Worm (Caenorhabditis elegans) whole organism, mixed stage, embryonic: ENCODE results near the gene Y45F3A.9.

ENCODE experiments used
- M03D4.4 ChIP-seq: sonication (generic microtip); optimal IDR thresholded peaks from 2 replicates; lab custom pipeline; 2017; ENCODE audit warnings: mild to moderate bottlenecking, missing genetic modification characterization, missing compliant biosample characterization
- bed-3 ChIP-seq: fragments of 200-800 bp; sonication (Bioruptor generic); optimal IDR thresholded peaks from 3 replicates; lab custom pipeline; 2018; ENCODE audit warnings: mild to moderate bottlenecking, missing genetic modification characterization, moderate library complexity, missing compliant biosample characterization
- blmp-1 ChIP-seq: fragments of 150-350 bp; optimal IDR thresholded peaks from 2 replicates; lab custom pipeline; 2014; ENCODE audit warnings: missing biosample characterization, missing genetic modification characterization
- ceh-39 ChIP-seq: fragments of 150-350 bp; optimal IDR thresholded peaks from 2 replicates; lab custom pipeline; 2014; ENCODE audit warnings: missing biosample characterization, missing genetic modification characterization
- ceh-43 ChIP-seq: fragments of 200-800 bp; sonication (Bioruptor generic); optimal IDR thresholded peaks from 2 replicates; lab custom pipeline; 2018; ENCODE audit warnings: mild to moderate bottlenecking, missing genetic modification characterization, moderate library complexity, missing compliant biosample characterization
- ceh-83 ChIP-seq: fragments of 200-800 bp; sonication (Bioruptor generic); optimal IDR thresholded peaks from 2 replicates; lab custom pipeline; 2018; ENCODE audit warnings: mild to moderate bottlenecking, missing genetic modification characterization, missing compliant biosample characterization
- ces-1 ChIP-seq: fragments of 150-350 bp; optimal IDR thresholded peaks from 2 replicates; lab custom pipeline; 2014; ENCODE audit warnings: missing biosample characterization, missing genetic modification reagents, missing genetic modification characterization
- cnd-1 ChIP-seq: fragments of 200-800 bp; sonication (Bioruptor generic); optimal IDR thresholded peaks from 2 replicates; lab custom pipeline; 2018; ENCODE audit warnings: mild to moderate bottlenecking, missing genetic modification characterization, missing compliant biosample characterization
- drap-1 ChIP-seq: fragments of 200-800 bp; sonication (Bioruptor generic); optimal IDR thresholded peaks from 3 replicates; lab custom pipeline; 2018; ENCODE audit warnings: mild to moderate bottlenecking, missing genetic modification characterization, missing compliant biosample characterization
- elt-1 ChIP-seq: sonication (generic microtip); optimal IDR thresholded peaks from 2 replicates; lab custom pipeline; 2017; ENCODE audit warnings: missing genetic modification characterization, mild to moderate bottlenecking, missing compliant biosample characterization, antibody characterized with exemption, moderate library complexity, borderline replicate concordance; ENCODE audit not compliant: insufficient read depth
- elt-3 ChIP-seq: fragments of 150-350 bp; optimal IDR thresholded peaks from 2 replicates; lab custom pipeline; 2014; ENCODE audit warnings: missing biosample characterization, missing genetic modification characterization
- flh-1 ChIP-seq: fragments of 200-800 bp; sonication (Bioruptor generic); optimal IDR thresholded peaks from 2 replicates; lab custom pipeline; 2018; ENCODE audit warnings: mild to moderate bottlenecking, missing genetic modification characterization, moderate library complexity, missing compliant biosample characterization
- ham-2 ChIP-seq: fragments of 200-800 bp; sonication (Bioruptor generic); optimal IDR thresholded peaks from 2 replicates; lab custom pipeline; 2018; ENCODE audit warnings: mild to moderate bottlenecking, missing genetic modification characterization, missing compliant biosample characterization
- hlh-1 ChIP-seq: fragments of 150-350 bp; optimal IDR thresholded peaks from 2 replicates; lab custom pipeline; 2014; ENCODE audit warnings: missing biosample characterization, missing genetic modification reagents, missing genetic modification characterization
- lin-13 ChIP-seq: fragments of 150-350 bp; optimal IDR thresholded peaks from 2 replicates; lab custom pipeline; 2014; ENCODE audit warnings: missing biosample characterization, missing genetic modification characterization
- lin-32 ChIP-seq: fragments of 200-800 bp; sonication (Bioruptor generic); optimal IDR thresholded peaks from 2 replicates; lab custom pipeline; 2018; ENCODE audit warnings: mild to moderate bottlenecking, missing genetic modification characterization, missing compliant biosample characterization
- lsy-2 ChIP-seq: fragments of 150-350 bp; optimal IDR thresholded peaks from 2 replicates; lab custom pipeline; 2014; ENCODE audit warnings: missing biosample characterization, missing genetic modification characterization
- mab-5 ChIP-seq: fragments of 150-350 bp; optimal IDR thresholded peaks from 2 replicates; lab custom pipeline; 2014; ENCODE audit warnings: missing biosample characterization, missing genetic modification characterization
- mep-1 ChIP-seq: fragments of 150-350 bp; optimal IDR thresholded peaks from 2 replicates; lab custom pipeline; 2017; ENCODE audit warnings: missing biosample characterization, missing genetic modification reagents, missing genetic modification characterization, inconsistent platforms
- mls-2 ChIP-seq: sonication (generic microtip); optimal IDR thresholded peaks from 2 replicates; lab custom pipeline; 2016; ENCODE audit warnings: mild to moderate bottlenecking, missing genetic modification characterization, moderate library complexity, missing compliant biosample characterization
- nhr-12 ChIP-seq: fragments of 150-350 bp; optimal IDR thresholded peaks from 2 replicates; lab custom pipeline; 2014; ENCODE audit warnings: missing biosample characterization, missing genetic modification characterization
- nhr-2 ChIP-seq: fragments of 150-350 bp; optimal IDR thresholded peaks from 2 replicates; lab custom pipeline; 2014; ENCODE audit warnings: missing biosample characterization, missing genetic modification characterization
- nhr-237 ChIP-seq: fragments of 150-350 bp; optimal IDR thresholded peaks from 2 replicates; lab custom pipeline; 2014; ENCODE audit warnings: missing biosample characterization, missing genetic modification characterization
- nhr-28 ChIP-seq: fragments of 150-350 bp; optimal IDR thresholded peaks from 2 replicates; lab custom pipeline; 2014; ENCODE audit warnings: missing biosample characterization, missing genetic modification characterization
- nhr-76 ChIP-seq: sonication (generic microtip); optimal IDR thresholded peaks from 2 replicates; lab custom pipeline; 2017; ENCODE audit warnings: missing biosample characterization, missing genetic modification characterization
- pha-4 ChIP-seq: fragments of 150-350 bp; optimal IDR thresholded peaks from 2 replicates; lab custom pipeline; 2018; ENCODE audit warnings: missing biosample characterization, missing genetic modification reagents, missing genetic modification characterization
- sem-2 ChIP-seq: fragments of 200-800 bp; sonication (Bioruptor generic); optimal IDR thresholded peaks from 2 replicates; lab custom pipeline; 2018; ENCODE audit warnings: mild to moderate bottlenecking, missing genetic modification characterization, missing compliant biosample characterization
- snpc-4 ChIP-seq: fragments of 150-350 bp; optimal IDR thresholded peaks from 2 replicates; lab custom pipeline; 2014; ENCODE audit warnings: missing biosample characterization, missing genetic modification characterization
- sptf-1 ChIP-seq: sonication (generic microtip); optimal IDR thresholded peaks from 2 replicates; lab custom pipeline; 2017; ENCODE audit warnings: mild to moderate bottlenecking, missing genetic modification characterization, moderate library complexity, missing compliant biosample characterization
- tbx-8 ChIP-seq: fragments of 200-800 bp; sonication (Bioruptor generic); optimal IDR thresholded peaks from 2 replicates; lab custom pipeline; 2018; ENCODE audit warnings: mild to moderate bottlenecking, missing genetic modification characterization, moderate library complexity, missing compliant biosample characterization
- unc-120 ChIP-seq: sonication (generic microtip); optimal IDR thresholded peaks from 2 replicates; lab custom pipeline; 2017; ENCODE audit warnings: missing genetic modification characterization, missing compliant biosample characterization; ENCODE audit not compliant: poor library complexity, severe bottlenecking
- unc-39 ChIP-seq: fragments of 150-350 bp; optimal IDR thresholded peaks from 2 replicates; lab custom pipeline; 2014; ENCODE audit warnings: missing biosample characterization, missing genetic modification characterization
- unc-62 ChIP-seq: fragments of 150-350 bp; optimal IDR thresholded peaks from 2 replicates; lab custom pipeline; 2014; ENCODE audit warnings: missing biosample characterization, missing genetic modification reagents, missing genetic modification characterization
- zip-8 ChIP-seq: fragments of 150-350 bp; optimal IDR thresholded peaks from 2 replicates; lab custom pipeline; 2014; ENCODE audit warnings: missing biosample characterization, missing genetic modification characterization
- ztf-11 ChIP-seq: fragments of 150-350 bp; optimal IDR thresholded peaks from 2 replicates; lab custom pipeline; 2014; ENCODE audit warnings: missing biosample characterization, missing genetic modification characterization

Y45F3A.9 gene

DNA sequence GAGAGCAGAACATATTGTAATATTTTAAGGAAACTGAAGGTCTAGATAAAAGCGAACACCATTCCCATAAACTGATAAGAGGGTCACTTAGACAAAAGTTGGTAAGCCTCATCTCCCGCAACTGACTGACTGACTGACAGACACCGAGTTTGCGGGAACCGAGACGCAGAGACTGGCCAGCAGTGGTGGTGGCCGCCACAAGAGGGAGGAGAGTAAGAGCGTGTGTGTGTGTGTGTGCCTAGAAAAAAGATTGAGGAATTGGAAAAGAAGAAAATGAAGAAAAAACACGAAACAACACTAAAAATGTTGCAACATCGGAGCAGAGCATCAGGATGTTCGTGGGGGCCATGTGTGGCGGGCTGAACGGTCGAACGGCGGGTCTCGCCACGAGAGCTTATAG lies 39.6 kb upstream of the Y45F3A.9 start:
- no peak for TF ChIP-seq sptf-1
- TF ChIP-seq nhr-28 (tag; lab: Kevin White, UChicago): no peak
- TF ChIP-seq elt-3 (tag; lab: Kevin White, UChicago): no peak
- no peak for TF ChIP-seq mls-2
- TF ChIP-seq elt-1: no peak
- TF ChIP-seq, all 35 proteins: peak for 0

DNA sequence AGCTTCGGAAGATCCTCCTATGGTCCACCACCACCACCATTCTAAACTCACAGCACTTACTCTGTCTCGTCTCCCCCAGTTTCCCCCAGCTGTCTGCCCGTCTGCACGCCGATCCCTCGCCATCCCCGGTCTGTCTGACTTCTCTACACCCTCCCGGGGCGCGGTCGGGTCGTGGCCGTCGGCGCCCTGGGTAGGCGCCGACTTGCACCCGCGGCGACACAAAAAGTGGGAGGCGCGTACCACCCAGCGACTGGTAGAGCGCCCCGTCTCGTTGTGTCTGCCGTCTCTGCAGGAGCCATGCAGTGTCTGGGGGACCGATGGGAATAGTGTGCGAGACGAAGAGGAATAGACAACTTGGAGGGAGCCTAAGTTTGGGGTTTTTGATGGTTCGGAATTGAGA lies 39.1 kb upstream of the Y45F3A.9 start:
- TF ChIP-seq blmp-1 (tag; lab: Kevin White, UChicago): no peak
- peak; percentile 22 for TF ChIP-seq lin-13 (tag; lab: Kevin White, UChicago)
- TF ChIP-seq unc-39 (tag; lab: Kevin White, UChicago): no peak
- no peak for TF ChIP-seq elt-1
- TF ChIP-seq lsy-2 (tag; lab: Kevin White, UChicago): peak; percentile 55
- peak; percentile 16 for TF ChIP-seq unc-62
- peak; percentile 68 for TF ChIP-seq mep-1
- no peak for TF ChIP-seq nhr-76 (tag; lab: Kevin White, UChicago)
- TF ChIP-seq ceh-83 (GFP tag; lab: Kevin White, UChicago): no peak
- TF ChIP-seq zip-8 (tag; lab: Kevin White, UChicago): no peak
- TF ChIP-seq ztf-11 (tag; lab: Kevin White, UChicago): no peak
- no peak for TF ChIP-seq sem-2 (GFP tag; lab: Kevin White, UChicago)
- no peak for TF ChIP-seq ham-2 (GFP tag; lab: Kevin White, UChicago)
- TF ChIP-seq nhr-2 (tag; lab: Kevin White, UChicago): peak; percentile 77
- TF ChIP-seq nhr-12 (tag; lab: Kevin White, UChicago): no peak
- no peak for TF ChIP-seq nhr-28 (tag; lab: Kevin White, UChicago)
- TF ChIP-seq ceh-39: no peak
- TF ChIP-seq snpc-4 (tag; lab: Kevin White, UChicago): no peak
- TF ChIP-seq sptf-1: peak; percentile 77
- TF ChIP-seq drap-1 (GFP tag; lab: Kevin White, UChicago): peak; percentile 52
- TF ChIP-seq ceh-43 (GFP tag; lab: Kevin White, UChicago): no peak
- TF ChIP-seq ces-1 (GFP tag; lab: Kevin White, UChicago): peak; percentile 69
- TF ChIP-seq unc-120: peak; percentile 35
- no peak for TF ChIP-seq mls-2
- TF ChIP-seq M03D4.4 (tag; lab: Kevin White, UChicago): peak; percentile 33
- no peak for TF ChIP-seq cnd-1
- no peak for TF ChIP-seq elt-3 (tag; lab: Kevin White, UChicago)
- TF ChIP-seq hlh-1 (tag; lab: Kevin White, UChicago): peak; percentile 38
- peak; percentile 50 for TF ChIP-seq flh-1 (GFP tag; lab: Kevin White, UChicago)
- TF ChIP-seq mab-5: no peak
- no peak for TF ChIP-seq lin-32 (GFP tag; lab: Kevin White, UChicago)
- TF ChIP-seq nhr-237 (tag; lab: Kevin White, UChicago): peak; percentile 56
- TF ChIP-seq pha-4 (tag; lab: Kevin White, UChicago): peak; percentile 47
- TF ChIP-seq tbx-8: no peak
- TF ChIP-seq bed-3 (GFP tag; lab: Kevin White, UChicago): peak; percentile 16
- TF ChIP-seq, all 35 proteins: peak for 15

DNA sequence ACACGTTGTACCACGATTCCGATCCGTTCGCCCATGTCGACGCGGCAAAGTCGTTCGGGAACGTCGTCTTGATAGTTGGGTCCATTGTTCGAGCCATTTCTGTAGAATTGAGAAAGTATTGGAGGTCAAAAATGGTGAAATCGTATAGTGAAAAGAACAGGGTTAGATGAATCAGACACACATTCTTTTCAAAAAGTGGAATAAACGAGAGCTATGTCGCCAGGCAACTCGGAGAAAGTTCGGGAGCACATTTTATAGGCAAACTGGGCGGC lies 38.4 kb upstream of the Y45F3A.9 start, which contains the start of gene Y39A1A.9:
Y39A1A.9 (minus strand) TSS at position 99 of the 272 bp plus-strand sequence.
- TF ChIP-seq drap-1 (GFP tag; lab: Kevin White, UChicago): no peak
- TF ChIP-seq ceh-83 (GFP tag; lab: Kevin White, UChicago): no peak
- no peak for TF ChIP-seq bed-3 (GFP tag; lab: Kevin White, UChicago)
- no peak for TF ChIP-seq unc-120
- TF ChIP-seq snpc-4 (tag; lab: Kevin White, UChicago): no peak
- no peak for TF ChIP-seq nhr-12 (tag; lab: Kevin White, UChicago)
- TF ChIP-seq ham-2 (GFP tag; lab: Kevin White, UChicago): no peak
- TF ChIP-seq nhr-2 (tag; lab: Kevin White, UChicago): no peak
- no peak for TF ChIP-seq ztf-11 (tag; lab: Kevin White, UChicago)
- TF ChIP-seq mab-5: no peak
- no peak for TF ChIP-seq zip-8 (tag; lab: Kevin White, UChicago)
- no peak for TF ChIP-seq elt-1
- TF ChIP-seq cnd-1: no peak
- no peak for TF ChIP-seq nhr-76 (tag; lab: Kevin White, UChicago)
- TF ChIP-seq nhr-237 (tag; lab: Kevin White, UChicago): no peak
- TF ChIP-seq nhr-28 (tag; lab: Kevin White, UChicago): no peak
- TF ChIP-seq ces-1 (GFP tag; lab: Kevin White, UChicago): no peak
- TF ChIP-seq flh-1 (GFP tag; lab: Kevin White, UChicago): no peak
- TF ChIP-seq lin-32 (GFP tag; lab: Kevin White, UChicago): no peak
